In genomic region chrX:15631465-15631864, dm6 we compare ENCODE assay signal across 2 fruit fly cellular contexts.
TF ChIP-seq lines count a peak whose summit lies in the region.

No protein-coding gene starts in this region.

- no peak for TF ChIP-seq CTCF in whole organism, embryonic (GFP tag; optimal IDR thresholded peaks at IDR 0.05; lab: Kevin White, UChicago)

TF ChIP-seq in whole organism, embryonic, 481 proteins besides CTCF, POLR2A, EP300 and RAD21:
- no peak for TF ChIP-seq Asciz (GFP tag; optimal IDR thresholded peaks at IDR 0.05; lab: Kevin White, UChicago)
- peak; percentile 53 for TF ChIP-seq CG8281 (tag; optimal IDR thresholded peaks at IDR 0.05; lab: Kevin White, UChicago)
- peak; percentile 38 for TF ChIP-seq CG12769 (tag; optimal IDR thresholded peaks at IDR 0.05; lab: Kevin White, UChicago)
- TF ChIP-seq Med (GFP tag; lab: Kevin White, UChicago), result peak; percentile 66
- 0 out of 4 replicates have a peak, but pooled peaks have one; percentile 48 for TF ChIP-seq chinmo (GFP tag; IDR thresholded peaks at IDR 0.05; lab: Robert Waterston, UW; ENCODE audit: partially characterized antibody)
- peak; percentile 6 for TF ChIP-seq Abd-B (GFP tag; optimal IDR thresholded peaks at IDR 0.05; lab: Kevin White, UChicago)
- peak; percentile 69 for TF ChIP-seq CG7372 (GFP tag; IDR thresholded peaks at IDR 0.05; lab: Robert Waterston, UW)
- no peak for TF ChIP-seq Side (GFP tag; optimal IDR thresholded peaks at IDR 0.05; lab: Kevin White, UChicago)
- TF ChIP-seq CG11504 (tag; optimal IDR thresholded peaks at IDR 0.05; lab: Kevin White, UChicago), result peak; percentile 19
- TF ChIP-seq CG9817 (tag; optimal IDR thresholded peaks at IDR 0.05; lab: Kevin White, UChicago), result no peak
- no peak for TF ChIP-seq CG8290 (GFP tag; optimal IDR thresholded peaks at IDR 0.05; lab: Kevin White, UChicago)
- peak in 1 of 2 experiments; percentile 19 for TF ChIP-seq CG8290 (tag; optimal IDR thresholded peaks at IDR 0.05; lab: Kevin White, UChicago)
- TF ChIP-seq az2 (GFP tag; optimal IDR thresholded peaks at IDR 0.05; lab: Kevin White, UChicago), result no peak
- TF ChIP-seq aop (GFP tag; IDR thresholded peaks at IDR 0.05; lab: Robert Waterston, UW), result no peak
- TF ChIP-seq CG9727 (GFP tag; optimal IDR thresholded peaks at IDR 0.05; lab: Kevin White, UChicago), result peak; percentile 14
- TF ChIP-seq CG1832 (GFP tag; optimal IDR thresholded peaks at IDR 0.05; lab: Kevin White, UChicago), result peak; percentile 38
- no peak for TF ChIP-seq Nf-YA (GFP tag; IDR thresholded peaks at IDR 0.05; lab: Robert Waterston, UW)
- no peak for TF ChIP-seq CG1529 (GFP tag; optimal IDR thresholded peaks at IDR 0.05; lab: Kevin White, UChicago)
- peak; percentile 13 for TF ChIP-seq CG15269 (tag; optimal IDR thresholded peaks at IDR 0.05; lab: Kevin White, UChicago)
- peak; percentile 39; the same call in 1 of the 2 replicates for TF ChIP-seq CG10321 (GFP tag; IDR thresholded peaks at IDR 0.05; lab: Robert Waterston, UW)

TF ChIP-seq in whole organism, pupa, 21 proteins besides CTCF, POLR2A, EP300 and RAD21:
- TF ChIP-seq CG4496 (GFP tag; IDR thresholded peaks at IDR 0.05; lab: Robert Waterston, UW) (0 out of 3 replicates have a peak, but pooled peaks have one; percentile 14), CG13204 (GFP tag; optimal IDR thresholded peaks at IDR 0.05; lab: Kevin White, UChicago) (no peak), Pif1B (GFP tag; optimal IDR thresholded peaks at IDR 0.05; lab: Kevin White, UChicago) (no peak)
